Fruit fly (Drosophila melanogaster) whole organism: ENCODE results near the gene Bet3.

Experiments
- CG8478 ChIP-seq: fragments of >200 bp; optimal IDR thresholded peaks from 2 replicates; lab custom pipeline; 2018; ENCODE audit warnings: inconsistent platforms
- Dll ChIP-seq: fragments of >200 bp; optimal IDR thresholded peaks from 2 replicates; lab custom pipeline; 2017
- EcR ChIP-seq, 2 experiments: fragments of >200 bp; optimal IDR thresholded peaks; 2 replicates each; lab custom pipeline; 2017; ENCODE audit warnings: missing biosample characterization in 2 of 2, missing genetic modification characterization in 2 of 2, missing genetic modification reagents in 2 of 2
- pan ChIP-seq: fragments of >200 bp; optimal IDR thresholded peaks from 2 replicates; lab custom pipeline; 2017
- psq ChIP-seq: fragments of >200 bp; optimal IDR thresholded peaks from 2 replicates; lab custom pipeline; 2017
- usp ChIP-seq: fragments of >200 bp; optimal IDR thresholded peaks from 2 replicates; lab custom pipeline; 2017; ENCODE audit warnings: missing biosample characterization, missing genetic modification characterization, mixed read lengths

dm6 chr3L:9401354-9402156 lies 40.5 kb downstream of the Bet3 start:
- TF ChIP-seq psq (lab: Kevin White, UChicago) (no peak), pan (no peak), Dll (lab: Kevin White, UChicago) (no peak), CG8478 (lab: Kevin White, UChicago) (peak; percentile 48), usp (GFP tag; lab: Kevin White, UChicago) (no peak), EcR (GFP tag; optimal IDR thresholded peaks at IDR 0.05; lab: Kevin White, UChicago) (no peak)
